Worm (Caenorhabditis elegans): ENCODE measurements around the gene ZK287.7.

The ZK287.7 gene

ce11 chrV:9664620-9665019 is 28.2 kb upstream of the ZK287.7 start:
- TF ChIP-seq gmeb-1 (tag; optimal IDR thresholded peaks at IDR 0.05) (no peak), mdl-1 (tag; optimal IDR thresholded peaks at IDR 0.05) (peak in 1 of 2 experiments; percentile 42), nhr-77 (tag; optimal IDR thresholded peaks at IDR 0.05) (no peak), lin-13 (GFP tag; optimal IDR thresholded peaks at IDR 0.05) (no peak), sma-3 (GFP tag; optimal IDR thresholded peaks at IDR 0.05) (no peak), lin-11 (tag; optimal IDR thresholded peaks at IDR 0.05) (peak; percentile 51), R02D3.7 (tag; optimal IDR thresholded peaks at IDR 0.05) (no peak), sma-9 (GFP tag; optimal IDR thresholded peaks at IDR 0.05) (peak; percentile 59), sma-9 (tag; optimal IDR thresholded peaks at IDR 0.05) (no peak), nhr-11 (tag; optimal IDR thresholded peaks at IDR 0.05) (no peak), elt-1 (tag; optimal IDR thresholded peaks at IDR 0.05) (no peak), nhr-25 (tag; optimal IDR thresholded peaks at IDR 0.05) (no peak), F13H6.1 (tag; optimal IDR thresholded peaks at IDR 0.05) (no peak), ceh-16 (tag; optimal IDR thresholded peaks at IDR 0.05) (no peak), blmp-1 (tag; optimal IDR thresholded peaks at IDR 0.05; ENCODE audit: insufficient read depth) (no peak), mab-5 (tag; optimal IDR thresholded peaks at IDR 0.05) (peak; percentile 54), nhr-23 (tag; optimal IDR thresholded peaks at IDR 0.05) (no peak), Y55F3AM.14 (GFP tag; optimal IDR thresholded peaks at IDR 0.05) (peak; percentile 39), alr-1 (tag; optimal IDR thresholded peaks at IDR 0.05) (no peak), dmd-4 (tag; optimal IDR thresholded peaks at IDR 0.05) (no peak), egl-27 (tag; optimal IDR thresholded peaks at IDR 0.05) (no peak), nhr-10 (tag; optimal IDR thresholded peaks at IDR 0.05) (no peak), skn-1 (tag; optimal IDR thresholded peaks at IDR 0.05) (no peak), elt-3 (tag; optimal IDR thresholded peaks at IDR 0.05) (no peak), crh-2 (tag; optimal IDR thresholded peaks at IDR 0.05) (no peak), C34F6.9 (tag; optimal IDR thresholded peaks at IDR 0.05) (peak; percentile 78), nhr-6 (tag; optimal IDR thresholded peaks at IDR 0.05) (peak; percentile 10), ZK546.5 (tag; optimal IDR thresholded peaks at IDR 0.05) (no peak), aly-2 (tag; optimal IDR thresholded peaks at IDR 0.05) (no peak), ceh-82 (tag; optimal IDR thresholded peaks at IDR 0.05) (no peak), zag-1 (tag; optimal IDR thresholded peaks at IDR 0.05) (peak; percentile 72), unc-55 (GFP tag; optimal IDR thresholded peaks at IDR 0.05) (peak; percentile 73), ztf-4 (tag; optimal IDR thresholded peaks at IDR 0.05) (no peak), ztf-11 (tag; optimal IDR thresholded peaks at IDR 0.05) (no peak), lsy-2 (tag; optimal IDR thresholded peaks at IDR 0.05) (no peak), mbf-1 (tag; optimal IDR thresholded peaks at IDR 0.05) (no peak), snpc-4 (tag; optimal IDR thresholded peaks at IDR 0.05) (no peak), peb-1 (tag; optimal IDR thresholded peaks at IDR 0.05) (no peak), nhr-237 (tag; optimal IDR thresholded peaks at IDR 0.05) (no peak), nhr-21 (tag; optimal IDR thresholded peaks at IDR 0.05) (no peak), nhr-129 (tag; optimal IDR thresholded peaks at IDR 0.05) (peak; percentile 64), ztf-1 (GFP tag; conservative IDR thresholded peaks at IDR 0.05) (no peak), fos-1 (tag; optimal IDR thresholded peaks at IDR 0.05) (no peak), ama-1 (optimal IDR thresholded peaks at IDR 0.05) (no peak), unc-39 (tag; optimal IDR thresholded peaks at IDR 0.05) (peak; percentile 28), sem-4 (tag; optimal IDR thresholded peaks at IDR 0.05) (no peak), unc-62 (GFP tag; optimal IDR thresholded peaks at IDR 0.05) (no peak), lin-39 (tag; optimal IDR thresholded peaks at IDR 0.05) (no peak), nhr-12 (tag; optimal IDR thresholded peaks at IDR 0.05) (no peak)

- TF ChIP-seq sem-4 (tag; optimal IDR thresholded peaks at IDR 0.05): no peak
- peak; percentile 28 for TF ChIP-seq zag-1 (tag; optimal IDR thresholded peaks at IDR 0.05)
- peak; percentile 29 for TF ChIP-seq egl-27 (tag; optimal IDR thresholded peaks at IDR 0.05)
- TF ChIP-seq sma-3 (GFP tag; optimal IDR thresholded peaks at IDR 0.05): no peak
- peak; percentile 35 for TF ChIP-seq unc-55 (GFP tag; optimal IDR thresholded peaks at IDR 0.05)
- TF ChIP-seq lsy-2 (tag; optimal IDR thresholded peaks at IDR 0.05): no peak
Measured at ce11 chrV:9666394-9666793, 26.5 kb upstream of the ZK287.7 start, which contains the start of gene ZK287.1. TSS of gene ZK287.1 (plus strand) at chrV:9666694.

Data from whole organism, L2 larva.